Fruit fly (Drosophila melanogaster) whole organism: ENCODE results near the gene byn.

Experiments used
- CG8478 ChIP-seq: fragments of >200 bp; optimal IDR thresholded peaks from 2 replicates; lab custom pipeline; 2018; ENCODE audit warnings: inconsistent platforms
- EcR ChIP-seq, 2 experiments: fragments of >200 bp; optimal IDR thresholded peaks; 2 replicates each; lab custom pipeline; 2017; ENCODE audit warnings: missing biosample characterization in 2 of 2, missing genetic modification characterization in 2 of 2, missing genetic modification reagents in 2 of 2
- usp ChIP-seq: fragments of >200 bp; optimal IDR thresholded peaks from 2 replicates; lab custom pipeline; 2017; ENCODE audit warnings: missing biosample characterization, missing genetic modification characterization, mixed read lengths

- TF ChIP-seq usp (GFP tag; lab: Kevin White, UChicago) (no peak), CG8478 (lab: Kevin White, UChicago) (no peak), EcR (GFP tag; optimal IDR thresholded peaks at IDR 0.05; lab: Kevin White, UChicago) (no peak)
Observed at dm6 chr3L:11975811-11976210, 48.3 kb downstream of the byn start, which contains the start of gene CG43896.
